Fruit fly (Drosophila melanogaster) whole organism, pupa: Measurements from ENCODE around the gene twf.

ENCODE experiments used
- CG8159 ChIP-seq: fragments of 200-800 bp; sonication (Bioruptor generic); optimal IDR thresholded peaks from 3 replicates; lab custom pipeline; 2018; ENCODE audit warnings: missing biosample characterization, mild to moderate bottlenecking, missing genetic modification characterization, moderate library complexity
- CG8301 ChIP-seq: fragments of 200-800 bp; sonication (Bioruptor generic); optimal IDR thresholded peaks from 2 replicates; lab custom pipeline; 2018; ENCODE audit warnings: missing biosample characterization, mild to moderate bottlenecking, missing genetic modification characterization
- D1 ChIP-seq: fragments of 200-800 bp; sonication (Bioruptor generic); optimal IDR thresholded peaks from 2 replicates; lab custom pipeline; 2018; ENCODE audit warnings: missing biosample characterization, mild to moderate bottlenecking, missing genetic modification characterization, moderate library complexity
- EcR ChIP-seq: fragments of 200-800 bp; sonication (Bioruptor generic); optimal IDR thresholded peaks from 3 replicates; lab custom pipeline; 2019; ENCODE audit warnings: missing biosample characterization, missing genetic modification characterization, mild to moderate bottlenecking, moderate library complexity, missing genetic modification reagents
- Pif1A ChIP-seq: fragments of 200-800 bp; sonication (Bioruptor generic); optimal IDR thresholded peaks from 3 replicates; lab custom pipeline; 2016; ENCODE audit warnings: missing biosample characterization, missing genetic modification characterization
- rn ChIP-seq: fragments of 200-800 bp; sonication (Bioruptor generic); IDR thresholded peaks from 2 replicates; pipeline ENCODE4 v1.3.6; 2022; ENCODE audit warnings: missing biosample characterization, missing genetic modification characterization

- TF ChIP-seq Pif1A (no peak), EcR (GFP tag; lab: Kevin White, UChicago) (no peak), rn (no peak), CG8301 (tag; lab: Kevin White, UChicago) (no peak), CG8159 (tag; lab: Kevin White, UChicago) (no peak), D1 (tag; lab: Kevin White, UChicago) (no peak)
Measured at dm6 chr3R:14095428-14095827, 27.0 kb upstream of the twf start.
